Fruit fly (Drosophila melanogaster) S2 (cell line): ENCODE results near the gene CG11980.

Experiments
- CG8478 ChIP-seq: fragments of >200 bp; optimal IDR thresholded peaks from 2 replicates; lab custom pipeline; 2018
- CTCF ChIP-seq, 2 experiments: fragments of >200 bp; optimal IDR thresholded peaks; 2 replicates each; lab custom pipeline; 2018

- TF ChIP-seq CG8478 (lab: Kevin White, UChicago), result no peak
- TF ChIP-seq CTCF (optimal IDR thresholded peaks at IDR 0.05; lab: Kevin White, UChicago), result no peak
These were observed 37.2 kb upstream of the CG11980 start for dm6 chr3R:8966598-8966997.
